Worm (Caenorhabditis elegans) whole organism, late embryonic: ENCODE measurements around the gene ZK84.4.

Experiments
- C08G9.2 ChIP-seq: sonication (generic microtip); optimal IDR thresholded peaks from 2 replicates; lab custom pipeline; 2016; ENCODE audit warnings: mild to moderate bottlenecking, missing genetic modification characterization, moderate library complexity, missing compliant biosample characterization
- F13H6.1 ChIP-seq: sonication (generic microtip); optimal IDR thresholded peaks from 2 replicates; lab custom pipeline; 2016; ENCODE audit warnings: missing genetic modification characterization, missing compliant biosample characterization
- K02D7.2 ChIP-seq: sonication (generic microtip); optimal IDR thresholded peaks from 2 replicates; lab custom pipeline; 2017; ENCODE audit warnings: mild to moderate bottlenecking, missing genetic modification characterization, missing compliant biosample characterization
- K09A11.1 ChIP-seq: sonication (generic microtip); optimal IDR thresholded peaks from 2 replicates; lab custom pipeline; 2017; ENCODE audit warnings: antibody characterized with exemption, mild to moderate bottlenecking, missing genetic modification characterization, missing compliant biosample characterization; ENCODE audit not compliant: insufficient read depth
- T23F11.4 ChIP-seq: fragments of 200-800 bp; sonication (Bioruptor generic); optimal IDR thresholded peaks from 2 replicates; lab custom pipeline; 2018; ENCODE audit warnings: mild to moderate bottlenecking, missing genetic modification characterization, missing compliant biosample characterization
- ahr-1 ChIP-seq: sonication (generic microtip); optimal IDR thresholded peaks from 2 replicates; lab custom pipeline; 2016; ENCODE audit warnings: missing genetic modification characterization, missing compliant biosample characterization
- ama-1 ChIP-seq: fragments of 150-350 bp; optimal IDR thresholded peaks from 2 replicates; lab custom pipeline; 2014
- ceh-14 ChIP-seq: sonication (generic microtip); optimal IDR thresholded peaks from 2 replicates; lab custom pipeline; 2016; ENCODE audit warnings: missing genotype, missing genetic modification characterization, missing compliant biosample characterization
- ceh-2 ChIP-seq: sonication (generic microtip); optimal IDR thresholded peaks from 2 replicates; lab custom pipeline; 2016; ENCODE audit warnings: missing genotype, missing genetic modification characterization, missing compliant biosample characterization
- ceh-22 ChIP-seq: sonication (generic microtip); optimal IDR thresholded peaks from 2 replicates; lab custom pipeline; 2017; ENCODE audit warnings: missing biosample characterization, missing genetic modification characterization
- ceh-24 ChIP-seq: sonication (generic microtip); optimal IDR thresholded peaks from 2 replicates; lab custom pipeline; 2016; ENCODE audit warnings: mild to moderate bottlenecking, missing genetic modification characterization, missing compliant biosample characterization
- ceh-48 ChIP-seq: sonication (generic microtip); optimal IDR thresholded peaks from 2 replicates; lab custom pipeline; 2016; ENCODE audit warnings: missing genetic modification characterization, inconsistent platforms, missing compliant biosample characterization
- ceh-6 ChIP-seq: fragments of 200-800 bp; sonication (Bioruptor generic); optimal IDR thresholded peaks from 2 replicates; lab custom pipeline; 2018; ENCODE audit warnings: mild to moderate bottlenecking, missing genetic modification characterization, missing compliant biosample characterization
- ceh-9 ChIP-seq: sonication (generic microtip); optimal IDR thresholded peaks from 2 replicates; lab custom pipeline; 2016; ENCODE audit warnings: mild to moderate bottlenecking, missing genetic modification characterization, inconsistent platforms, missing compliant biosample characterization
- dmd-4 ChIP-seq: sonication (generic microtip); optimal IDR thresholded peaks from 2 replicates; lab custom pipeline; 2016; ENCODE audit warnings: borderline replicate concordance, missing genetic modification characterization, missing compliant biosample characterization
- dve-1 ChIP-seq: sonication (generic microtip); optimal IDR thresholded peaks from 2 replicates; lab custom pipeline; 2017; ENCODE audit warnings: antibody characterized with exemption, mild to moderate bottlenecking, missing genetic modification characterization, missing compliant biosample characterization
- elt-4 ChIP-seq: sonication (generic microtip); optimal IDR thresholded peaks from 2 replicates; lab custom pipeline; 2016; ENCODE audit warnings: missing genetic modification characterization, missing compliant biosample characterization
- ets-4 ChIP-seq: sonication (generic microtip); optimal IDR thresholded peaks from 2 replicates; lab custom pipeline; 2016; ENCODE audit warnings: missing genetic modification characterization, missing compliant biosample characterization
- eyg-1 ChIP-seq: sonication (generic microtip); optimal IDR thresholded peaks from 2 replicates; lab custom pipeline; 2016; ENCODE audit warnings: missing genotype, missing genetic modification characterization, missing compliant biosample characterization
- fax-1 ChIP-seq: sonication (generic microtip); optimal IDR thresholded peaks from 2 replicates; lab custom pipeline; 2016; ENCODE audit warnings: missing genotype, missing genetic modification characterization, missing compliant biosample characterization
- fkh-10 ChIP-seq: fragments of 150-350 bp; optimal IDR thresholded peaks from 2 replicates; lab custom pipeline; 2014; ENCODE audit warnings: missing biosample characterization, missing genetic modification reagents, missing genetic modification characterization
- fkh-6 ChIP-seq: sonication (generic microtip); optimal IDR thresholded peaks from 2 replicates; lab custom pipeline; 2016; ENCODE audit warnings: missing genetic modification characterization, missing compliant biosample characterization
- gmeb-2 ChIP-seq: sonication (generic microtip); optimal IDR thresholded peaks from 2 replicates; lab custom pipeline; 2016; ENCODE audit warnings: missing genetic modification characterization, inconsistent platforms, missing compliant biosample characterization
- hlh-15 ChIP-seq: sonication (generic microtip); optimal IDR thresholded peaks from 2 replicates; lab custom pipeline; 2016; ENCODE audit warnings: missing genetic modification characterization, missing compliant biosample characterization
- hlh-6 ChIP-seq: sonication (generic microtip); optimal IDR thresholded peaks from 2 replicates; lab custom pipeline; 2016; ENCODE audit warnings: missing genotype, missing genetic modification characterization, missing compliant biosample characterization
- hlh-8 ChIP-seq: sonication (generic microtip); optimal IDR thresholded peaks from 2 replicates; lab custom pipeline; 2016; ENCODE audit warnings: missing genotype, missing genetic modification characterization, missing compliant biosample characterization
- lim-6 ChIP-seq: sonication (generic microtip); optimal IDR thresholded peaks from 2 replicates; lab custom pipeline; 2016; ENCODE audit warnings: missing genetic modification characterization, missing compliant biosample characterization
- lin-11 ChIP-seq: fragments of 200-800 bp; sonication (Bioruptor generic); optimal IDR thresholded peaks from 2 replicates; lab custom pipeline; 2018; ENCODE audit warnings: mild to moderate bottlenecking, missing genetic modification characterization, missing compliant biosample characterization
- madf-2 ChIP-seq: sonication (generic microtip); optimal IDR thresholded peaks from 2 replicates; lab custom pipeline; 2017; ENCODE audit warnings: missing genetic modification characterization, missing compliant biosample characterization
- mec-3 ChIP-seq: sonication (generic microtip); optimal IDR thresholded peaks from 2 replicates; lab custom pipeline; 2016; ENCODE audit warnings: borderline replicate concordance, missing genetic modification characterization, missing compliant biosample characterization
- nfya-1 ChIP-seq: sonication (generic microtip); optimal IDR thresholded peaks from 2 replicates; lab custom pipeline; 2017; ENCODE audit warnings: missing genetic modification characterization, mild to moderate bottlenecking, missing compliant biosample characterization, antibody characterized with exemption, moderate library complexity
- nhr-232 ChIP-seq: sonication (generic microtip); optimal IDR thresholded peaks from 2 replicates; lab custom pipeline; 2016; ENCODE audit warnings: missing genetic modification characterization, missing compliant biosample characterization
- pag-3 ChIP-seq: sonication (generic microtip); optimal IDR thresholded peaks from 2 replicates; lab custom pipeline; 2016; ENCODE audit warnings: missing compliant biosample characterization, missing genetic modification characterization, borderline replicate concordance
- pax-1 ChIP-seq: fragments of 150-350 bp; optimal IDR thresholded peaks from 2 replicates; lab custom pipeline; 2014; ENCODE audit warnings: missing biosample characterization, missing genetic modification characterization
- rnt-1 ChIP-seq: sonication (generic microtip); optimal IDR thresholded peaks from 2 replicates; lab custom pipeline; 2016; ENCODE audit warnings: missing genetic modification characterization, missing compliant biosample characterization
- sdc-2 ChIP-seq: sonication (generic microtip); optimal IDR thresholded peaks from 2 replicates; lab custom pipeline; 2016; ENCODE audit warnings: missing genotype, missing genetic modification characterization, missing compliant biosample characterization
- sox-2 ChIP-seq: fragments of 200-800 bp; sonication (Bioruptor generic); IDR thresholded peaks from 2 replicates; pipeline ENCODE4 v1.3.6; 2022; ENCODE audit warnings: missing genetic modification reagents, missing genetic modification characterization, missing compliant biosample characterization
- sox-4 ChIP-seq: sonication (generic microtip); optimal IDR thresholded peaks from 2 replicates; lab custom pipeline; 2017; ENCODE audit warnings: mild to moderate bottlenecking, missing genetic modification characterization, inconsistent platforms, missing compliant biosample characterization
- syd-9 ChIP-seq: sonication (generic microtip); optimal IDR thresholded peaks from 2 replicates; lab custom pipeline; 2016; ENCODE audit warnings: mild to moderate bottlenecking, missing genetic modification characterization, moderate library complexity, missing compliant biosample characterization
- tbx-2 ChIP-seq: sonication (generic microtip); optimal IDR thresholded peaks from 2 replicates; lab custom pipeline; 2016; ENCODE audit warnings: missing genetic modification characterization, missing compliant biosample characterization
- tbx-7 ChIP-seq: sonication (generic microtip); optimal IDR thresholded peaks from 2 replicates; lab custom pipeline; 2016; ENCODE audit warnings: missing genotype, missing genetic modification characterization, missing compliant biosample characterization
- ttx-3 ChIP-seq: sonication (generic microtip); optimal IDR thresholded peaks from 2 replicates; lab custom pipeline; 2016; ENCODE audit warnings: missing genetic modification reagents, missing genetic modification characterization, missing compliant biosample characterization
- unc-42 ChIP-seq: sonication (generic microtip); optimal IDR thresholded peaks from 2 replicates; lab custom pipeline; 2016; ENCODE audit warnings: missing genotype, missing genetic modification characterization, missing compliant biosample characterization
- unc-55 ChIP-seq: sonication (generic microtip); optimal IDR thresholded peaks from 2 replicates; lab custom pipeline; 2017; ENCODE audit warnings: missing biosample characterization, missing genetic modification reagents, missing genetic modification characterization
- unc-86 ChIP-seq: sonication (generic microtip); optimal IDR thresholded peaks from 2 replicates; lab custom pipeline; 2016; ENCODE audit warnings: missing genetic modification characterization, missing compliant biosample characterization
- ztf-16 ChIP-seq: sonication (generic microtip); optimal IDR thresholded peaks from 2 replicates; lab custom pipeline; 2017; ENCODE audit warnings: missing genetic modification characterization, missing compliant biosample characterization

The ZK84.4 gene

DNA sequence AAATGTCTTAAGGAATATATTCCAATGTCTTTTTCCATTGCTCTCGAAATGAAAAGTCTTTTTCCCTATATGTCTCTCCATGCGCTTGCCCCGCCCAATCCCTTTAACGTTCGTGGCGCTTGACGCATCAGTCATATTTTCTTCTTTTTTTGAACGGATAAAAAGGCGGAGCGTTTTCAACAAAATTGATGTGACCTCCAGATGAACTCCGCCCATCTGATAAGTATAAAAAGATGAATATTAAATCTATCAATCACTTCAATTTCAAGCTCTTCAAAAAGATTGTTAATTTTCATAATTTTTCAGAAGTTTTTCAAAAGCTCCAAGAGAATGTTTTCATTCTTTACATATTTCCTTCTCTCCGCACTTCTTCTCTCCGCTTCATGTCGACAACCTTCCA lies 12.7 kb downstream of the ZK84.4 start, which contains the start of gene ins-4:
Gene ins-4, plus strand, starts transcription at position 301 of the 400 bp plus-strand sequence.
- no peak for TF ChIP-seq ceh-48 (tag; lab: Kevin White, UChicago)
- TF ChIP-seq ceh-14 (tag; lab: Kevin White, UChicago), result no peak
- no peak for TF ChIP-seq K02D7.2 (tag; lab: Kevin White, UChicago)
- TF ChIP-seq fkh-6, result no peak
- no peak for TF ChIP-seq ahr-1 (tag; lab: Kevin White, UChicago)
- TF ChIP-seq sox-4 (tag; lab: Kevin White, UChicago), result no peak
- TF ChIP-seq hlh-8 (tag; lab: Kevin White, UChicago), result no peak
- TF ChIP-seq nhr-232, result no peak
- TF ChIP-seq T23F11.4 (GFP tag; lab: Kevin White, UChicago), result no peak
- no peak for TF ChIP-seq hlh-15 (tag; lab: Kevin White, UChicago)
- no peak for TF ChIP-seq elt-4 (tag; lab: Kevin White, UChicago)
- no peak for TF ChIP-seq ceh-9 (tag; lab: Kevin White, UChicago)
- no peak for TF ChIP-seq unc-42
- no peak for TF ChIP-seq gmeb-2 (tag; lab: Kevin White, UChicago)
- no peak for TF ChIP-seq ets-4

DNA sequence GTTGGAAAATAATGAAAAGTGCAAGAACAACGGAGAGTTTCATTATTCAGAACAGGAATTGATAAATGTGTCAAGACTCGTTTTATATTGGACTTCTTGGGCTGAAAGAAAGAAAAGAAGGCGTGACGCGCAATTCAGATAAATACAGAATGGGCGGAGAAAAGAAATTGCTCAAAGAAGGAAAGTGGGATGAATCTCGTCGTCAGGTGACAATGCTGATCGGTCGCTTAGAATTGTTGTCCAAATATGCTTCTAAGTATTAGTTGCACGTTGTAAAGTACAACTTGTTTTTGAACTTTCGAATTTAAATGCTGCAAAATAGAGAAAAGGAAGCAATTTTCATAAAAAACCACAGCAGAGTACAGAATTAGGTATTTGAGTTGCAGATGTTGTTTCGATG lies 18.1 kb downstream of the ZK84.4 start, which contains the start of gene ins-3:
Gene ins-3, minus strand, starts transcription at position 101 of the 400 bp plus-strand sequence.
- no peak for TF ChIP-seq tbx-2
- TF ChIP-seq lin-11 (tag; lab: Kevin White, UChicago), result no peak
- TF ChIP-seq dve-1 (tag; lab: Kevin White, UChicago), result no peak
- TF ChIP-seq rnt-1, result no peak
- TF ChIP-seq pax-1 (tag; lab: Kevin White, UChicago), result no peak
- no peak for TF ChIP-seq K02D7.2 (tag; lab: Kevin White, UChicago)
- no peak for TF ChIP-seq syd-9 (tag; lab: Kevin White, UChicago)
- no peak for TF ChIP-seq fkh-10 (GFP tag; lab: Kevin White, UChicago)
- no peak for TF ChIP-seq ahr-1 (tag; lab: Kevin White, UChicago)
- no peak for TF ChIP-seq ceh-6 (GFP tag; lab: Kevin White, UChicago)
- no peak for TF ChIP-seq K09A11.1
- TF ChIP-seq ttx-3 (tag; lab: Kevin White, UChicago), result no peak
- TF ChIP-seq ztf-16 (tag; lab: Kevin White, UChicago), result no peak
- no peak for TF ChIP-seq lim-6 (tag; lab: Kevin White, UChicago)
- no peak for TF ChIP-seq nhr-232

DNA sequence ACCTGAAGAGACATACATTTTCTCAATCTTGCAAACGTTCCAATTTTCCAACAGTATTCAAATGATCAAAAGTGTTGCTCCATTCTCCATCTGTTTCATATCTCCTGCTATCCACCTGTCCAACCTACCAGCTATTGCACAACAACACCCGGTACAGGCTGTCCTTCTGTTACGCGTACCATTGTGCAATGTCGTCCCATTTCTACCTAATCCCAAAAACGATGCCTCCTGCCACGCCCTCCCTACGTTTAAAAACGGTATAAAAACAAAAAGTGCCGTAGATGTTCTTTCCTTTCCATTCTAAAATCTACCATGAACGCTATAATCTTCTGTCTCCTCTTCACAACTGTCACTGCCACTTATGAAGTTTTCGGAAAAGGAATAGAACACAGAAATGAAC lies 20.6 kb downstream of the ZK84.4 start, which contains the start of gene ins-2:
Gene ins-2, plus strand, starts transcription at position 301 of the 400 bp plus-strand sequence.
- TF ChIP-seq F13H6.1 (no peak), ceh-48 (tag; lab: Kevin White, UChicago) (no peak), ceh-24 (tag; lab: Kevin White, UChicago) (no peak), pag-3 (tag; lab: Kevin White, UChicago) (no peak), ama-1 (lab: Kevin White, UChicago) (no peak), ceh-2 (tag; lab: Kevin White, UChicago) (no peak), syd-9 (tag; lab: Kevin White, UChicago) (no peak), fkh-6 (no peak), unc-55 (no peak), ceh-22 (tag; lab: Kevin White, UChicago) (no peak), fax-1 (tag; lab: Kevin White, UChicago) (no peak), sdc-2 (no peak), madf-2 (no peak)

DNA sequence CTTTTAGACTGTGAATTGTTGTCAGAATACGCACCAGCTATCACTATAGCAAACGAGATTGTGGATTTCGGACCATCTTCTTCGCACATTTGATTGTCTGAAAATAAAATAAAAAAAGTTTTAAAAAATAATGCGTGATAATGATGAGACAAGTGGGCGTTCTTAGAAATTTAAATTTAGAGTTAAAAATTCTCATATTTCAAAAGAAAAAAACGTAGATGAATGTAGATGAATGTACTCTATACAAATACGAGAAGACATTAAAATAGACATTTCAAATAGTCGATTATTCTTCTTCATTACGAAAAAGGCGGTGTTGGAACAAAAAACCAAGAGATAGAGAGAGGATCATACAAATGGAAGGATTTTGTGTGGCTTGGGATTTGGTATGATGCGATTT lies 33.9 kb downstream of the ZK84.4 start, which contains the start of gene B0034.5:
Gene B0034.5, minus strand, starts transcription at position 101 of the 400 bp plus-strand sequence.
- TF ChIP-seq dve-1 (tag; lab: Kevin White, UChicago), result no peak
- no peak for TF ChIP-seq hlh-6 (tag; lab: Kevin White, UChicago)
- TF ChIP-seq unc-86 (tag; lab: Kevin White, UChicago), result no peak
- no peak for TF ChIP-seq eyg-1
- no peak for TF ChIP-seq gmeb-2 (tag; lab: Kevin White, UChicago)
- TF ChIP-seq sox-2, result no peak
- TF ChIP-seq syd-9 (tag; lab: Kevin White, UChicago), result no peak
- no peak for TF ChIP-seq C08G9.2
- TF ChIP-seq mec-3 (tag; lab: Kevin White, UChicago), result no peak
- no peak for TF ChIP-seq nfya-1
- no peak for TF ChIP-seq lin-11 (tag; lab: Kevin White, UChicago)
- TF ChIP-seq tbx-7 (tag; lab: Kevin White, UChicago), result no peak
- TF ChIP-seq ceh-24 (tag; lab: Kevin White, UChicago), result no peak
- no peak for TF ChIP-seq ceh-48 (tag; lab: Kevin White, UChicago)
- no peak for TF ChIP-seq dmd-4 (tag; lab: Kevin White, UChicago)
- TF ChIP-seq unc-42, result no peak
